Worm (Caenorhabditis elegans) whole organism, midembryonic: ENCODE results near the gene dod-24.

ENCODE experiments used
- T22C8.4 ChIP-seq: fragments of 200-800 bp; sonication (Bioruptor generic); IDR thresholded peaks from 2 replicates; pipeline ENCODE4 v1.3.6; 2022; ENCODE audit warnings: missing genetic modification characterization, missing compliant biosample characterization
- cog-1 ChIP-seq: sonication (generic microtip); optimal IDR thresholded peaks from 2 replicates; lab custom pipeline; 2016; ENCODE audit warnings: missing genetic modification characterization, missing compliant biosample characterization
- flt-1 ChIP-seq: fragments of 200-800 bp; sonication (Bioruptor generic); IDR thresholded peaks from 2 replicates; pipeline ENCODE4 v1.3.6; 2022; ENCODE audit warnings: missing genetic modification characterization, missing compliant biosample characterization
- klf-2 ChIP-seq: fragments of 200-800 bp; sonication (Bioruptor generic); conservative IDR thresholded peaks from 2 replicates; pipeline ENCODE4 v1.3.6; 2022; ENCODE audit warnings: missing genetic modification reagents, missing genetic modification characterization, missing compliant biosample characterization
- med-1 ChIP-seq: sonication (generic microtip); optimal IDR thresholded peaks from 2 replicates; lab custom pipeline; 2017; ENCODE audit warnings: missing genetic modification characterization, mild to moderate bottlenecking, missing compliant biosample characterization, antibody characterized with exemption, missing genetic modification reagents; ENCODE audit not compliant: insufficient read depth
- ref-1 ChIP-seq: fragments of 200-800 bp; sonication (Bioruptor generic); conservative IDR thresholded peaks from 2 replicates; pipeline ENCODE4 v1.3.6; 2022; ENCODE audit warnings: missing genetic modification reagents, missing genetic modification characterization, missing compliant biosample characterization
- tab-1 ChIP-seq: fragments of 200-800 bp; sonication (Bioruptor generic); IDR thresholded peaks from 2 replicates; pipeline ENCODE4 v1.3.6; 2022; ENCODE audit warnings: missing genetic modification characterization, missing compliant biosample characterization
- ztf-23 ChIP-seq: fragments of 200-800 bp; sonication (Bioruptor generic); IDR thresholded peaks from 2 replicates; pipeline ENCODE4 v1.3.6; 2022; ENCODE audit warnings: missing genetic modification reagents, missing genetic modification characterization, missing compliant biosample characterization
- ztf-29 ChIP-seq: fragments of 200-800 bp; sonication (Bioruptor generic); IDR thresholded peaks from 2 replicates; pipeline ENCODE4 v1.3.6; 2022; ENCODE audit warnings: missing genetic modification reagents, missing genetic modification characterization, missing compliant biosample characterization

dod-24 gene

DNA sequence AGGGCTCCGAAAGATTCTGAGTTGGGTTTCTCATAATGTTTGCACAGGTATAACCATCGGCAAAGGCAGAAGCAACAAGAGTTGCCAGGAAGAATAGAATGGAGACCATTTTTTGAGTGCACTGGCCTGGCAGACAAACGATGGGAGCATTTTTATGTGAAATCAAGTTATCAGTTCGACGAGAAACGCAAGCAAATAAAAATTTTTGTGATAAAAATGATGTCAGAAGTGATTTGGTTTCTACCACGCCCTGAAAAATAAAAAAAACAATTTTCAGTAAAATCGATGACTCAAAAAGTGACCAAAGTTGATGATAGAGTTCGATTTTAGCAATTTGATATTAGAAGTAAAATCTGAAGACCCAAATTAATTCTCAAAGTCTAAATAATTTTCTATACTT is 31.3 kb downstream of the dod-24 start, which contains the start of gene K08D8.4:
Gene K08D8.4 (minus strand): TSS at position 128 of the 400 bp plus-strand sequence.
- no peak for TF ChIP-seq cog-1 (tag; lab: Kevin White, UChicago)
- TF ChIP-seq ztf-23 (GFP tag; lab: Robert Waterston, UW), result no peak
- TF ChIP-seq klf-2, result no peak

- TF ChIP-seq T22C8.4 (GFP tag; lab: Robert Waterston, UW) (no peak), klf-2 (no peak), ztf-29 (no peak), ztf-23 (GFP tag; lab: Robert Waterston, UW) (no peak), ref-1 (GFP tag; lab: Robert Waterston, UW) (no peak), tab-1 (GFP tag; lab: Robert Waterston, UW) (no peak), med-1 (GFP tag; lab: Kevin White, UChicago) (no peak)
Measured at ce11 chrIV:12906529-12906928, 34.6 kb downstream of the dod-24 start, which contains the start of gene K08D8.3. TSS of gene K08D8.3 (minus strand) at chrIV:12906659.

DNA sequence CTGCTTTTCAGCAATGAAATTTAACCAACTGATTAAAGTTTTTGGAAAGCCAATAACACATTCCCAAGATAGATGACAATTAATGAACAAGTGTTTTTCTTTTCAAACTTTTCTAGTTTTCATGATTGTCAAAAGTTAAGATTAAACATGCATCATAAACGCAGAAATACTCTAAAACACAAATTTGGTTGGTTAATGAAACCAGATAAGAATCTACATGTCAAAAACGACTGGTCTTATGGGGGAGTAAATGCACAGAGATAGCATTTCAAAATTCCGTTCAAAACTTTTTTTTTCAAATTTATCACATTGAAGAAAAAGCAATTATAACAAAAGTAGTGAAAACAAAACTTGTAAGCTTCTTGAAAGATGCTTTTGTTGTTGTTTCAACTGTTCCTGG is 37.5 kb downstream of the dod-24 start:
- TF ChIP-seq klf-2 (no peak), ref-1 (GFP tag; lab: Robert Waterston, UW) (no peak), cog-1 (tag; lab: Kevin White, UChicago) (no peak), flt-1 (GFP tag; lab: Robert Waterston, UW) (no peak)

DNA sequence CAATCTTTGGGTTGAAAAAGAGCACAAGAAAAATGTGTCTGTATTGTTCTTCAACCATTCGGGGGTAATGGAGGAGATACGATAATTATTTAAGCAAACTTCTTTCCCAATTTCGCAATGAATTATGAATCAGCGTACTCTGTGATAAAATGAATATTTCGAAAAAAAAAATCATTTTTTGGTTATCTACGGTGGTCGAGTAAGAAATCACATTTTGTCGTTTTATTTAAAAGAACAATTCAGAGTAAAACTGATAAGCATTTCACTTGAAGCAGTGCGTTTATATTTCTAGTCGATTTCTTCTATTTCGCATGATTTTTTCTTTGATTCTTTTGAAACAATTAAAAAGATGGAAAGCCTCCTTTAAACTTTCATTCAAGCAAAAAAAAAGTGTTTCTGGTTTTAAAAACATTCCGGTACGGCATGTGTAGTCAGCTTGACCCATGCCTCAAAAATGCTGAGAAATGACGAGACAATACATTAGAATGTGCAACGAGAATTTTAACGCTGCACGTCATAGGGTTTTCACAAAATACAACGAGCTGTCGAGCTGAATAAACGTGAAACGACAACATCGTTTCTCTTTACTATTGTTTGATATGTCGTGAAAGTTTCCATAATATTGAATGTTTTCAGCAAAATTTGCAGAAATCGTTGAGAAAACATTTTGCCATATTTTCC is 38.6 kb downstream of the dod-24 start, which contains the start of gene K08D8.2:
Gene K08D8.2 (plus strand): TSS at position 631 of the 681 bp plus-strand sequence.
- TF ChIP-seq ztf-29 (no peak), cog-1 (tag; lab: Kevin White, UChicago) (no peak), ztf-23 (GFP tag; lab: Robert Waterston, UW) (no peak), med-1 (GFP tag; lab: Kevin White, UChicago) (no peak), T22C8.4 (GFP tag; lab: Robert Waterston, UW) (no peak), ref-1 (GFP tag; lab: Robert Waterston, UW) (no peak), tab-1 (GFP tag; lab: Robert Waterston, UW) (no peak)

DNA sequence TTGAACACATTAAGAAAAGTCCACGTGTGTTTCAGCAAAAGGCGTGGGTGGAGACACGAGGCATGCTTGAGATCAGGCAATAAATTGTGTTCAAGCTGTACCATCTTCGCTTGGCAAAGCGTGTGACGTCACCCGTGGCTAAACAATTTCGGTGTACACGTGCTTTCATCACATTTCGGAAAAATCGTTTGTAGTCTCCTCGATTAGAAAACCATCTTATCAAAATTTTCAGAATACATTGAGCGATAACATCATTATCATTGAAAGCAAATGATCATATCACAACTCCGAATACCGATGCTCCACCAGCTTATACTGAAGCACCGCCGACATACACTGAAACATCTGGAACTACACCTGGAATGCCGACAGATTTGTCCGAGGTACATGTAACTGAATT is 39.6 kb downstream of the dod-24 start:
- TF ChIP-seq T22C8.4 (GFP tag; lab: Robert Waterston, UW) (no peak), tab-1 (GFP tag; lab: Robert Waterston, UW) (no peak), ztf-23 (GFP tag; lab: Robert Waterston, UW) (no peak), cog-1 (tag; lab: Kevin White, UChicago) (no peak), med-1 (GFP tag; lab: Kevin White, UChicago) (no peak), flt-1 (GFP tag; lab: Robert Waterston, UW) (no peak), klf-2 (no peak), ztf-29 (no peak), ref-1 (GFP tag; lab: Robert Waterston, UW) (no peak)

- TF ChIP-seq klf-2, result no peak
- no peak for TF ChIP-seq med-1 (GFP tag; lab: Kevin White, UChicago)
- TF ChIP-seq ref-1 (GFP tag; lab: Robert Waterston, UW), result no peak
- TF ChIP-seq tab-1 (GFP tag; lab: Robert Waterston, UW), result no peak
- no peak for TF ChIP-seq ztf-23 (GFP tag; lab: Robert Waterston, UW)
- no peak for TF ChIP-seq cog-1 (tag; lab: Kevin White, UChicago)
- no peak for TF ChIP-seq flt-1 (GFP tag; lab: Robert Waterston, UW)
- TF ChIP-seq ztf-29, result no peak
- no peak for TF ChIP-seq T22C8.4 (GFP tag; lab: Robert Waterston, UW)
Measured at ce11 chrIV:12900267-12900666, 40.9 kb downstream of the dod-24 start, which contains the start of gene K08D8.10. TSS of gene K08D8.10 (plus strand) at chrIV:12900567.

DNA sequence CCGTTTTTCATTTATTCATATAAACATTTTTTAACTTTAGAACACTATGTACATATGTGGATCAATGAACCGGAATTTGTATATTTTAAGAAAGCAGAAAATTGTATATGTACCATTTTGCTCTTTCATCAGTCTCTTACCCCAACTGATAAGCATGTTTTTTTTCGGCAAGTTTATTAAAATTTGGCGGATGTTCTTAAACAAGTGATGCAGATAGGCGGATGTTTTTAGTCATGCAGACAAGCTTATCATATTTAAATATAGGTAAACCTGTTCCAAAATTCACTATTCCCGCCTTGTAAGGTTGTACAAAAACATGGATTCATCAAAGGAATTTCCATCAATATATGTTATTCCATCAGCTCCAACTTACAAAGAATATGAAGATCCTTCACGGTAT is 41.8 kb downstream of the dod-24 start, which contains the start of gene K08D8.9:
Gene K08D8.9 (plus strand): TSS at position 301 of the 400 bp plus-strand sequence.
- TF ChIP-seq ztf-29, result no peak
- no peak for TF ChIP-seq ztf-23 (GFP tag; lab: Robert Waterston, UW)
- no peak for TF ChIP-seq med-1 (GFP tag; lab: Kevin White, UChicago)
- TF ChIP-seq ref-1 (GFP tag; lab: Robert Waterston, UW), result no peak
- TF ChIP-seq T22C8.4 (GFP tag; lab: Robert Waterston, UW), result no peak
- TF ChIP-seq klf-2, result no peak
- no peak for TF ChIP-seq tab-1 (GFP tag; lab: Robert Waterston, UW)
- TF ChIP-seq flt-1 (GFP tag; lab: Robert Waterston, UW), result no peak
- TF ChIP-seq cog-1 (tag; lab: Kevin White, UChicago), result no peak

DNA sequence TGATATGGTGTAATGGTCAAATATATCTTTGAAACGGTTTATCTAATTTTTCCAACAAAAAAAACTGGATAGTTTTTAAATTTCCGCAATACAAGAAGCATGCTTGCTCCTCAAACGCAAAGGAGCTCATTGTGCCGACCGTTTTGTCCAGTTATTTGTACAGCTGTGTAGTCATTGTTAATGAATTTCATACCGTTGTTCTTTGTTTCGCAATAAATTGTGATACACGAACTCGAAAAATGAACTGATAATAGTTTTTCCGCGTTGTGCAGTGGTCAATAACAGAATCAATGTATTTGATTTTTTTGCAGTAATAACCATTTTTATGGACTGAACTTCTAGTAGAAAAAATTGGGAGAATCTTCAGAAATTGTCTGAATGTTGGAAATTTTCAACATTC is 42.3 kb downstream of the dod-24 start:
- TF ChIP-seq T22C8.4 (GFP tag; lab: Robert Waterston, UW), result no peak
- no peak for TF ChIP-seq flt-1 (GFP tag; lab: Robert Waterston, UW)
- no peak for TF ChIP-seq cog-1 (tag; lab: Kevin White, UChicago)

DNA sequence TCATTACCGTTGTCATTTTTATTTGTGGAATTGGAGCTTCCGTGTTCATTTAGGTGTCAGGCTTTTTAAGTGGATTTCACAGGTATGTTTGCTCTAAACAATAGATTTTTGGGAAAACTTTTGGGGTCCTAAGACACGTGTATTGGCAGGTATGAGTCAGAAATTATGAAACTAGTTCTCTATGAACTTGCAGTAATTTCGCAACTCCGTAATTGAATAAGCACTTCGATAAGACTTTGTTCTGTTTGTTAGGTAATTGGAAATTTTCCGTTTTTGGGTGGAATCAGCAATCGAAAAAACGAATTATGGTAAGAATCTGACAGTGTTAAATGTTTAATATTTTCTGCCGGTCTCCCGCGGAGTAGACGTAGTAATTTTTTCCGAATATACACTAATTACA is 44.0 kb downstream of the dod-24 start:
- no peak for TF ChIP-seq ztf-29
- TF ChIP-seq klf-2, result no peak
- TF ChIP-seq ref-1 (GFP tag; lab: Robert Waterston, UW), result no peak
- TF ChIP-seq med-1 (GFP tag; lab: Kevin White, UChicago), result no peak
- no peak for TF ChIP-seq flt-1 (GFP tag; lab: Robert Waterston, UW)
- TF ChIP-seq T22C8.4 (GFP tag; lab: Robert Waterston, UW), result no peak
- TF ChIP-seq cog-1 (tag; lab: Kevin White, UChicago), result no peak
- no peak for TF ChIP-seq tab-1 (GFP tag; lab: Robert Waterston, UW)

- TF ChIP-seq ztf-23 (GFP tag; lab: Robert Waterston, UW) (no peak), flt-1 (GFP tag; lab: Robert Waterston, UW) (no peak), tab-1 (GFP tag; lab: Robert Waterston, UW) (no peak), ref-1 (GFP tag; lab: Robert Waterston, UW) (no peak), med-1 (GFP tag; lab: Kevin White, UChicago) (no peak), klf-2 (no peak), T22C8.4 (GFP tag; lab: Robert Waterston, UW) (no peak), cog-1 (tag; lab: Kevin White, UChicago) (no peak), ztf-29 (no peak)
Measured at ce11 chrIV:12896371-12896882, 44.7 kb downstream of the dod-24 start, which contains the start of gene K08D8.7. TSS of gene K08D8.7 (plus strand) at chrIV:12896832.
